Worm (Caenorhabditis elegans): Measurements from ENCODE around the gene F17A2.16.
"Not testable (repeated sequence)": the region's sequence is repeated elsewhere in the genome, so short reads cannot be mapped to it uniquely, and the experiment has no call there.

The F17A2.16 gene

ce11 chrX:12299834-12300233, 8.4 kb upstream of the F17A2.16 start, which contains the start of gene W06D11.5:
W06D11.5 (plus strand) TSS chrX:12300134.
- TF ChIP-seq him-1 (tag; optimal IDR thresholded peaks at IDR 0.05) (no peak), W03F9.2 (tag; optimal IDR thresholded peaks at IDR 0.05) (no peak), dao-5 (tag; optimal IDR thresholded peaks at IDR 0.05) (no peak)

DNA sequence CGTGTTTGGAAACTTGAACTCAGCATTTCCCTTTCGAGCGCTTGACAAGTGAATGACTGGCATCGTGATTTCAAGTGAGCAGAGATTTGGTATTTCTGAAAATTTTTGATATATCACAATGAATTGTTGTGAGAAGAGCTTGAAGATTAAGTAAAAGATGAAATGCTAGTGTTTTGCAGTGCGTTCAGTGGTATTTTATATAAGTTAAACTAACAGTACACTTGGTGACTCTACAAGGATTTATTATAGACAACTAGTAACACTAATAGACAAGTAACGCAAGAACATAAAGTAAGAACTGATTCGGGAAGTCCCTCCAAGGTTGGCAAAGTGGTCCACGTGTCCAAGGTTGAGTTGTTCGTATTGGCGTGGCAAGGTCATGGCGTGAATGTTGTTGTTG, 5.5 kb upstream of the F17A2.16 start, which contains the start of gene dot-1.3:
Gene dot-1.3 (minus strand): TSS at position 101 of the 400 bp plus-strand sequence.
- TF ChIP-seq W03F9.2, him-1, dao-5 (tag; optimal IDR thresholded peaks at IDR 0.05): not testable (repeated sequence)

- TF ChIP-seq dao-5 (tag; optimal IDR thresholded peaks at IDR 0.05) = no peak
- no peak for TF ChIP-seq him-1 (tag; optimal IDR thresholded peaks at IDR 0.05)
- no peak for TF ChIP-seq W03F9.2 (tag; optimal IDR thresholded peaks at IDR 0.05)
Observed at ce11 chrX:12304231-12304630, 4.0 kb upstream of the F17A2.16 start.

- TF ChIP-seq W03F9.2 (tag; optimal IDR thresholded peaks at IDR 0.05) (no peak), him-1 (tag; optimal IDR thresholded peaks at IDR 0.05) (no peak), dao-5 (tag; optimal IDR thresholded peaks at IDR 0.05) (no peak)
Observed at ce11 chrX:12306565-12306964, 1.7 kb upstream of the F17A2.16 start, which contains the start of gene phf-32. phf-32 (plus strand) TSS chrX:12306865.

DNA sequence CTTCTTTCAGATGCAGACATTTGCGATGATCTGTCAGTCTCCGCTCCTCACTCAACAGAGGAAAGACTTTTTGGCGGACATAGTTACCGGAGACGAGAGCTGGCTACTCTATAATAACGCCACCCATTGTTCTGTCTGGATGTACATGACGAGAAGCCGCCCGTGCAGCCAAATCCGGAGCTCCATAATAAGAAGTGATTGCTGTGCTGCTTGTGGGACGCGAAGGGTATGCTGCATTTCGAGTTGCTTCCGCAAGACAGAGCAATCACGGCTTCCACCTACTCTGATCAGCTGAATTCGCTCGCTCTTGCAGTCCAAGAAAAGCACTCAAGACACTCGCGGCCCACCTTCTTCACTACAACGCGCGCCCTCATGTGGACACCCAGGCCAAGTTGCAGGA, 5.5 kb downstream of the F17A2.16 start:
- TF ChIP-seq him-1 (tag; optimal IDR thresholded peaks at IDR 0.05) (no peak), dao-5 (tag; optimal IDR thresholded peaks at IDR 0.05) (no peak), W03F9.2 (tag; optimal IDR thresholded peaks at IDR 0.05) (no peak)

DNA sequence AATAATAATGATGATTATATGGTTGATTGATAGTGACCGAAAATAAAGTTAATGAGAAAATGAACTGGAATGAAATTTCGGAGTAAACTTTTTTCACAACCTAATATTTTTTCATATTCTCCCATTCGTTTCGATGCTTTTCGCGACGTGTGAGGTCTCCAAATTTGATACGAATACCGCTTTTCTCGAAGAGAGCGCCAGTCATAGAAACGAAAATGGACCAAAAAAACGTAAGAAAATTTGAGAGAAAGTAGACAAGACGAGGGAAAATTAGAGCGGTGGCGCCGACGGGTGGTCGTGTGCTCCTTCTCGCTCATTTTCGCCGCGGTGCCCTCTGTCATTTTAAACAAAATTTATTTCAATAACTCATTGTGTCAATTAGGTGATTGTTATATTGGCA, 6.1 kb downstream of the F17A2.16 start:
- TF ChIP-seq dao-5 (tag; optimal IDR thresholded peaks at IDR 0.05) = no peak
- TF ChIP-seq him-1 (tag; optimal IDR thresholded peaks at IDR 0.05) = no peak
- TF ChIP-seq W03F9.2 (tag; optimal IDR thresholded peaks at IDR 0.05) = no peak

ce11 chrX:12315268-12315667, 7.0 kb downstream of the F17A2.16 start, which contains the start of gene xtr-2:
xtr-2 (plus strand) TSS chrX:12315568.
- no peak for TF ChIP-seq dao-5 (tag; optimal IDR thresholded peaks at IDR 0.05)
- TF ChIP-seq W03F9.2 (tag; optimal IDR thresholded peaks at IDR 0.05) = no peak
- no peak for TF ChIP-seq him-1 (tag; optimal IDR thresholded peaks at IDR 0.05)

- no peak for TF ChIP-seq him-1 (tag; optimal IDR thresholded peaks at IDR 0.05)
Observed at ce11 chrX:12317560-12317959, 9.3 kb downstream of the F17A2.16 start.

ce11 chrX:12320737-12321136, 12.5 kb downstream of the F17A2.16 start, which contains the start of gene ceh-40:
ceh-40 (minus strand) TSS chrX:12320777.
- TF ChIP-seq dao-5 (tag; optimal IDR thresholded peaks at IDR 0.05) (no peak), W03F9.2 (tag; optimal IDR thresholded peaks at IDR 0.05) (no peak), him-1 (tag; optimal IDR thresholded peaks at IDR 0.05) (no peak)

ce11 chrX:12321357-12321756, 13.1 kb downstream of the F17A2.16 start, which contains the start of gene F17A2.13:
F17A2.13 (plus strand) TSS chrX:12321657.
- TF ChIP-seq W03F9.2 (tag; optimal IDR thresholded peaks at IDR 0.05) = no peak
- no peak for TF ChIP-seq dao-5 (tag; optimal IDR thresholded peaks at IDR 0.05)
- TF ChIP-seq him-1 (tag; optimal IDR thresholded peaks at IDR 0.05) = no peak

ce11 chrX:12323439-12323838, 15.2 kb downstream of the F17A2.16 start, which contains the start of gene srd-40:
srd-40 (plus strand) TSS chrX:12323739.
- TF ChIP-seq W03F9.2 (tag; optimal IDR thresholded peaks at IDR 0.05) = no peak
- TF ChIP-seq dao-5 (tag; optimal IDR thresholded peaks at IDR 0.05) = no peak
- TF ChIP-seq him-1 (tag; optimal IDR thresholded peaks at IDR 0.05) = no peak

ce11 chrX:12326424-12326823, 18.2 kb downstream of the F17A2.16 start, which contains the start of gene srd-41:
srd-41 (plus strand) TSS chrX:12326724.
- TF ChIP-seq dao-5 (tag; optimal IDR thresholded peaks at IDR 0.05) (no peak), W03F9.2 (tag; optimal IDR thresholded peaks at IDR 0.05) (no peak), him-1 (tag; optimal IDR thresholded peaks at IDR 0.05) (no peak)

DNA sequence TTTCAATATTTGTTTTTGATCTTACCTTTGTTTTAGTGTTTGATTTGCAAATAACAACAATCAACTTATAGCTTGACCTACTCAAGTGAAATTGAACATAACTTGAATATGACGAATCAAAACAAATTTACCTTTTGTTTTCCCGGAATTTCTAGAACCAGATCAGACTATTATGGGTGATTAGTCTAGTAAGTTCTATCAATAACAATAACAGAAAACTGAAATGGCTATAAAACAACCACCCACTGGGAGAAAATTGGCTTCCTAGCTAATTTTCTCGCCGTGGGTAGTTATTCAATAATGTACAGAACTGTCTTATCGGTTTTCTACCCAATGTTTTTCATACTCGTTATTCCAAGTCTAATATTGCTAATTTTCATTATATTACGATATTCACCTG, 20.4 kb downstream of the F17A2.16 start, which contains the start of gene srd-45:
Gene srd-45 (plus strand): TSS at position 301 of the 400 bp plus-strand sequence.
- no peak for TF ChIP-seq W03F9.2 (tag; optimal IDR thresholded peaks at IDR 0.05)
- TF ChIP-seq him-1 (tag; optimal IDR thresholded peaks at IDR 0.05) = no peak
- TF ChIP-seq dao-5 (tag; optimal IDR thresholded peaks at IDR 0.05) = no peak

DNA sequence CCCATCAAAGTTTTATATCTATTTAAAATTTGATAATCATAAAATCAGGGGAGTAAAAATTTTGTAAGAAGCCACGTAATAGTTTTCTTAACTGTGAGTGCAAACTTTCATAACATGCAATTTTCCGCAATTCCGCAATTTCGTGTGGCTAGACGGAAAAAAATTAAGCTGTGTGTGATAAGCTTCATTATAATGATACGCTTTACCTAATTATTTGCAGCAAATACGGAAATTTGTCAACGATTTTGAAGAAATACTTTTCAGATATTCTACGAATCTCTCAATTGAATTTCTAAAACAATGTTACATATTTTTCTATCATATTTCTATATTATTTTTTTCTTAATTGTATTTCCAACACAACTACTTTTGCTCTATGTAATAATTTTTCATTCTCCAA, 23.5 kb downstream of the F17A2.16 start, which contains the start of gene srd-46:
Gene srd-46 (plus strand): TSS at position 301 of the 400 bp plus-strand sequence.
- TF ChIP-seq W03F9.2 (tag; optimal IDR thresholded peaks at IDR 0.05) (no peak), him-1 (tag; optimal IDR thresholded peaks at IDR 0.05) (no peak), dao-5 (tag; optimal IDR thresholded peaks at IDR 0.05) (no peak)

ce11 chrX:12333479-12333878, 25.2 kb downstream of the F17A2.16 start, which contains the start of gene srd-47:
srd-47 (plus strand) TSS chrX:12333642.
- no peak for TF ChIP-seq him-1 (tag; optimal IDR thresholded peaks at IDR 0.05)

Data from whole organism, L4/young adult.